Fruit fly (Drosophila melanogaster): Measurements from ENCODE around the gene Sap47.

Sap47 gene

DNA sequence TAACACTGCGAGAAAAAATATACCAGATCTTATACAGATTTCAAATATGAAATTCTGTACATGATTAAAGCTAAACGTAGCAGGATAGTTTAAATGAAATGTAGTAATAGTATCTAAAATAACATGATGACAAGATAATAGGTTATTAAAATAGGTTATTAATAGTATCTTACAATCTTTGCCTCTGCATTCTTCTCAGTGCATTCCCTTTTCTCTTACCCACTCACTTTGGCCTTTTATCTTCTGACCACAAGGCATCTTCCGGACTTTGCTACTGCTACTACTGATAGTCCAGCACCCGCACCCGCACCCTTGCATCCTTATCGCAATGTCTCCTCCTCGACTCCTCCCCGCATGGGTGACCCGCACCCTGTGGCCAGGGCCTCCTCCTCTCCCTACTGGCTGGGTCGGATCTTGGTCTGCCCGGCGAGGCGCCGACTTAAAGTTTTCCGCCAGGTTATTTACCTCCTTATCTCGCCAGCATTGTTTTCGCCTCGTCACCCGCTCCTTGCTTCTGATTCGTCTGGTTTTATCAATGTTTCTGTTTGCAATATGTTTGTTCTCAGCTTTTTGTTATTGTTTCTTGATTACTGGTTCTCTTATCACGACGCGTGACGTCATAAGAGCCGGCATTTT lies 49.7 kb downstream of the Sap47 start (continued):
- TF ChIP-seq CG10209 (GFP tag; optimal IDR thresholded peaks at IDR 0.05): peak; percentile 49
- TF ChIP-seq BEAF-32 (GFP tag; optimal IDR thresholded peaks at IDR 0.05): no peak
- no peak for TF ChIP-seq aop (GFP tag; IDR thresholded peaks at IDR 0.05)
- TF ChIP-seq BtbVII (GFP tag; optimal IDR thresholded peaks at IDR 0.05): no peak
- no peak for TF ChIP-seq hbn (GFP tag; IDR thresholded peaks at IDR 0.05; ENCODE audit: partially characterized antibody)
- peak; percentile 53; the same call in 2 of the 3 replicates for TF ChIP-seq croc (GFP tag; conservative IDR thresholded peaks at IDR 0.05)
- no peak for TF ChIP-seq schlank (tag; optimal IDR thresholded peaks at IDR 0.05)
- no peak for TF ChIP-seq Hr3 (GFP tag; optimal IDR thresholded peaks at IDR 0.05)
- no peak for TF ChIP-seq Trl (optimal IDR thresholded peaks at IDR 0.05)
- TF ChIP-seq Trl (GFP tag; optimal IDR thresholded peaks at IDR 0.05): no peak
- peak; percentile 48 for TF ChIP-seq CG12219 (GFP tag; optimal IDR thresholded peaks at IDR 0.05)
- no peak for TF ChIP-seq jing (GFP tag; optimal IDR thresholded peaks at IDR 0.05)
- no peak for TF ChIP-seq CG4282 (GFP tag; optimal IDR thresholded peaks at IDR 0.05)
- TF ChIP-seq Fer2 (tag; optimal IDR thresholded peaks at IDR 0.05): no peak
- peak; percentile 69; the same call in 2 of the 3 replicates for TF ChIP-seq row (GFP tag; IDR thresholded peaks at IDR 0.05)
- no peak for TF ChIP-seq CG4617 (GFP tag; optimal IDR thresholded peaks at IDR 0.05; ENCODE audit: borderline replicate concordance)
- TF ChIP-seq CG14667 (GFP tag; IDR thresholded peaks at IDR 0.05): no peak
- no peak for TF ChIP-seq pb (GFP tag; optimal IDR thresholded peaks at IDR 0.05)
- TF ChIP-seq CG1832 (GFP tag; optimal IDR thresholded peaks at IDR 0.05): no peak
- TF ChIP-seq CG9932 (GFP tag; IDR thresholded peaks at IDR 0.05): no peak
- no peak for TF ChIP-seq CG12236 (GFP tag; optimal IDR thresholded peaks at IDR 0.05)
- no peak for TF ChIP-seq CG11247 (GFP tag; IDR thresholded peaks at IDR 0.05)
- no peak for TF ChIP-seq ERR (GFP tag; optimal IDR thresholded peaks at IDR 0.05)
- peak in 1 of 2 experiments; percentile 22 for TF ChIP-seq chif (GFP tag; optimal IDR thresholded peaks at IDR 0.05)
- TF ChIP-seq Drgx (GFP tag; IDR thresholded peaks at IDR 0.05): peak; percentile 80
- TF ChIP-seq CG11723 (GFP tag; optimal IDR thresholded peaks at IDR 0.05): no peak
- TF ChIP-seq Ets97D (GFP tag; optimal IDR thresholded peaks at IDR 0.05): no peak
- TF ChIP-seq Bteb2 (GFP tag; optimal IDR thresholded peaks at IDR 0.05): no peak
- peak; percentile 30 for TF ChIP-seq Xbp1 (GFP tag; optimal IDR thresholded peaks at IDR 0.05)
- no peak for TF ChIP-seq pum (GFP tag; optimal IDR thresholded peaks at IDR 0.05)
- no peak; the same call in 1 of the 2 replicates for TF ChIP-seq esg (GFP tag; conservative IDR thresholded peaks at IDR 0.05)
- TF ChIP-seq CG9609 (GFP tag; optimal IDR thresholded peaks at IDR 0.05): no peak
- no peak for TF ChIP-seq CG32767 (GFP tag; IDR thresholded peaks at IDR 0.05)
- no peak for TF ChIP-seq cg (GFP tag; optimal IDR thresholded peaks at IDR 0.05)
- TF ChIP-seq CG6813 (GFP tag; optimal IDR thresholded peaks at IDR 0.05): no peak
- peak; percentile 9 for TF ChIP-seq ind (GFP tag; optimal IDR thresholded peaks at IDR 0.05)
- TF ChIP-seq CG5245 (GFP tag; optimal IDR thresholded peaks at IDR 0.05): no peak
- TF ChIP-seq CG7372 (GFP tag; IDR thresholded peaks at IDR 0.05): no peak
- TF ChIP-seq lmd (GFP tag; IDR thresholded peaks at IDR 0.05): peak; percentile 57
- no peak for TF ChIP-seq CG5180 (GFP tag; optimal IDR thresholded peaks at IDR 0.05)
- peak; percentile 63 for TF ChIP-seq zf30C (GFP tag; optimal IDR thresholded peaks at IDR 0.05)
- TF ChIP-seq CG3847 (GFP tag; IDR thresholded peaks at IDR 0.05): no peak
- TF ChIP-seq CG11456 (GFP tag; IDR thresholded peaks at IDR 0.05): no peak
- TF ChIP-seq CG17612 (GFP tag; IDR thresholded peaks at IDR 0.05): no peak
- no peak for TF ChIP-seq NK7.1 (GFP tag; optimal IDR thresholded peaks at IDR 0.05)
- no peak for TF ChIP-seq CG12071 (GFP tag; optimal IDR thresholded peaks at IDR 0.05)
- no peak for TF ChIP-seq Dek (tag; optimal IDR thresholded peaks at IDR 0.05)
- TF ChIP-seq bcd (GFP tag; optimal IDR thresholded peaks at IDR 0.05): peak; percentile 23
- no peak for TF ChIP-seq HLH54F (GFP tag; optimal IDR thresholded peaks at IDR 0.05)
- peak; percentile 60; the same call in 1 of the 2 replicates for TF ChIP-seq stc (GFP tag; IDR thresholded peaks at IDR 0.05)
- TF ChIP-seq zfh2 (GFP tag; optimal IDR thresholded peaks at IDR 0.05): no peak

Measured in whole organism, embryonic.